Fruit fly (Drosophila melanogaster): ENCODE results near the gene CG13455.

CG13455 gene

dm6 chr3L:15500813-15501645 is 4.7 kb downstream of the CG13455 start, which contains the start of gene CG7272 (continued):
- TF ChIP-seq CG11902 (GFP tag; optimal IDR thresholded peaks at IDR 0.05) (no peak), topi (GFP tag; optimal IDR thresholded peaks at IDR 0.05) (peak; percentile 7), cyc (GFP tag; optimal IDR thresholded peaks at IDR 0.05) (no peak), Blimp-1 (GFP tag; optimal IDR thresholded peaks at IDR 0.05) (no peak), CG6854 (GFP tag; optimal IDR thresholded peaks at IDR 0.05) (no peak), CG32006 (GFP tag; optimal IDR thresholded peaks at IDR 0.05) (peak; percentile 38), fd59A (GFP tag; optimal IDR thresholded peaks at IDR 0.05) (no peak), pdm3 (GFP tag; optimal IDR thresholded peaks at IDR 0.05) (no peak), acj6 (GFP tag; optimal IDR thresholded peaks at IDR 0.05) (no peak), Eip75B (GFP tag; optimal IDR thresholded peaks at IDR 0.05) (no peak), CG34406 (GFP tag; optimal IDR thresholded peaks at IDR 0.05) (no peak), fd85E (GFP tag; optimal IDR thresholded peaks at IDR 0.05) (no peak), CG10669 (GFP tag; optimal IDR thresholded peaks at IDR 0.05) (no peak), esn (GFP tag; optimal IDR thresholded peaks at IDR 0.05) (no peak), Hr39 (GFP tag; optimal IDR thresholded peaks at IDR 0.05) (no peak), achi (GFP tag; optimal IDR thresholded peaks at IDR 0.05) (no peak), CG8119 (GFP tag; IDR thresholded peaks at IDR 0.05) (peak; percentile 25; the same call in 1 of the 3 replicates), Hr4 (GFP tag; optimal IDR thresholded peaks at IDR 0.05) (peak; percentile 0), Ets96B (tag; optimal IDR thresholded peaks at IDR 0.05) (no peak), CG9139 (GFP tag; optimal IDR thresholded peaks at IDR 0.05) (no peak), CG31627 (GFP tag; optimal IDR thresholded peaks at IDR 0.05) (no peak), lz (GFP tag; optimal IDR thresholded peaks at IDR 0.05) (no peak), CG10631 (GFP tag; optimal IDR thresholded peaks at IDR 0.05) (no peak), Sox15 (GFP tag; optimal IDR thresholded peaks at IDR 0.05) (no peak)

- TF ChIP-seq CG32006 (GFP tag; optimal IDR thresholded peaks at IDR 0.05) (no peak), Sox102F (GFP tag; optimal IDR thresholded peaks at IDR 0.05) (no peak), Eip78C (GFP tag) (peak; percentile 47), CG3919 (GFP tag; optimal IDR thresholded peaks at IDR 0.05) (no peak), CG16779 (tag; optimal IDR thresholded peaks at IDR 0.05) (no peak), acj6 (GFP tag; optimal IDR thresholded peaks at IDR 0.05) (no peak), eg (GFP tag; IDR thresholded peaks at IDR 0.05) (0 out of 3 replicates have a peak, but pooled peaks have one; percentile 12)
Measured at dm6 chr3L:15501646-15501972, 5.2 kb downstream of the CG13455 start.

- TF ChIP-seq vri (GFP tag; optimal IDR thresholded peaks at IDR 0.05) (peak; percentile 1), CG6276 (GFP tag; optimal IDR thresholded peaks at IDR 0.05) (no peak)
Measured at dm6 chr3L:15502256-15502655, 5.9 kb downstream of the CG13455 start.

- TF ChIP-seq CG10669 (GFP tag; optimal IDR thresholded peaks at IDR 0.05) (no peak), CG6808 (GFP tag; optimal IDR thresholded peaks at IDR 0.05) (no peak), svp (GFP tag) (no peak), CG1621 (tag; optimal IDR thresholded peaks at IDR 0.05) (no peak)
Measured at dm6 chr3L:15504687-15505086, 8.3 kb downstream of the CG13455 start, which contains the start of gene CG7857. Gene CG7857, minus strand, starts transcription at chr3L:15504894.

All from whole organism, prepupa.